Worm (Caenorhabditis elegans): ENCODE results near the gene T19D12.4.
A peak's percentile ranks its signal among the peaks of the same experiment; 100 is the strongest.

T19D12.4 gene

ce11 chrII:6658766-6659165, 27.9 kb downstream of the T19D12.4 start, which contains the start of gene T19D12.10:
Gene T19D12.10 (minus strand): TSS chrII:6658866.
- TF ChIP-seq unc-55 (GFP tag; optimal IDR thresholded peaks at IDR 0.05) (no peak), nhr-11 (tag; optimal IDR thresholded peaks at IDR 0.05) (no peak), dmd-4 (tag; optimal IDR thresholded peaks at IDR 0.05) (no peak), snpc-4 (tag; optimal IDR thresholded peaks at IDR 0.05) (no peak), skn-1 (tag; optimal IDR thresholded peaks at IDR 0.05) (no peak), nhr-21 (tag; optimal IDR thresholded peaks at IDR 0.05) (no peak), nhr-10 (tag; optimal IDR thresholded peaks at IDR 0.05) (no peak), nhr-129 (tag; optimal IDR thresholded peaks at IDR 0.05) (no peak), ztf-11 (tag; optimal IDR thresholded peaks at IDR 0.05) (no peak), blmp-1 (tag; optimal IDR thresholded peaks at IDR 0.05; ENCODE audit: insufficient read depth) (no peak), elt-3 (tag; optimal IDR thresholded peaks at IDR 0.05) (no peak), ZK546.5 (tag; optimal IDR thresholded peaks at IDR 0.05) (no peak), C34F6.9 (tag; optimal IDR thresholded peaks at IDR 0.05) (no peak), Y55F3AM.14 (GFP tag; optimal IDR thresholded peaks at IDR 0.05) (no peak), zag-1 (tag; optimal IDR thresholded peaks at IDR 0.05) (no peak), ceh-16 (tag; optimal IDR thresholded peaks at IDR 0.05) (no peak)

ce11 chrII:6661211-6661610, 30.3 kb downstream of the T19D12.4 start, which contains the start of gene T19D12.2:
Gene T19D12.2 (plus strand): TSS chrII:6661335.
- TF ChIP-seq sma-9 (GFP tag; optimal IDR thresholded peaks at IDR 0.05) (no peak), sma-9 (tag; optimal IDR thresholded peaks at IDR 0.05) (no peak), lsy-2 (tag; optimal IDR thresholded peaks at IDR 0.05) (no peak), fos-1 (tag; optimal IDR thresholded peaks at IDR 0.05) (peak; percentile 82)

- no peak for TF ChIP-seq F13H6.1 (tag; optimal IDR thresholded peaks at IDR 0.05)
- no peak for TF ChIP-seq sem-4 (tag; optimal IDR thresholded peaks at IDR 0.05)
- no peak for TF ChIP-seq ztf-11 (tag; optimal IDR thresholded peaks at IDR 0.05)
- no peak for TF ChIP-seq lin-13 (GFP tag; optimal IDR thresholded peaks at IDR 0.05)
- no peak for TF ChIP-seq nhr-12 (tag; optimal IDR thresholded peaks at IDR 0.05)
- TF ChIP-seq fos-1 (tag; optimal IDR thresholded peaks at IDR 0.05), result peak; percentile 30
Observed at ce11 chrII:6663799-6664198, 32.9 kb downstream of the T19D12.4 start.

ce11 chrII:6665908-6666307, 35.0 kb downstream of the T19D12.4 start:
- TF ChIP-seq fos-1 (tag; optimal IDR thresholded peaks at IDR 0.05) (peak; percentile 81), lin-13 (GFP tag; optimal IDR thresholded peaks at IDR 0.05) (no peak), peb-1 (tag; optimal IDR thresholded peaks at IDR 0.05) (no peak), mbf-1 (tag; optimal IDR thresholded peaks at IDR 0.05) (no peak), sma-9 (GFP tag; optimal IDR thresholded peaks at IDR 0.05) (peak; percentile 14), sma-9 (tag; optimal IDR thresholded peaks at IDR 0.05) (no peak), blmp-1 (tag; optimal IDR thresholded peaks at IDR 0.05; ENCODE audit: insufficient read depth) (no peak), crh-2 (tag; optimal IDR thresholded peaks at IDR 0.05) (no peak), ama-1 (optimal IDR thresholded peaks at IDR 0.05) (no peak), nhr-12 (tag; optimal IDR thresholded peaks at IDR 0.05) (no peak), aly-2 (tag; optimal IDR thresholded peaks at IDR 0.05) (no peak), gmeb-1 (tag; optimal IDR thresholded peaks at IDR 0.05) (no peak), ztf-4 (tag; optimal IDR thresholded peaks at IDR 0.05) (no peak)

- TF ChIP-seq alr-1 (tag; optimal IDR thresholded peaks at IDR 0.05) (no peak), sma-3 (GFP tag; optimal IDR thresholded peaks at IDR 0.05) (no peak), lsy-2 (tag; optimal IDR thresholded peaks at IDR 0.05) (no peak), nhr-11 (tag; optimal IDR thresholded peaks at IDR 0.05) (no peak), nhr-129 (tag; optimal IDR thresholded peaks at IDR 0.05) (no peak), lin-13 (GFP tag; optimal IDR thresholded peaks at IDR 0.05) (no peak), ZK546.5 (tag; optimal IDR thresholded peaks at IDR 0.05) (no peak), aly-2 (tag; optimal IDR thresholded peaks at IDR 0.05) (no peak), zag-1 (tag; optimal IDR thresholded peaks at IDR 0.05) (no peak), Y55F3AM.14 (GFP tag; optimal IDR thresholded peaks at IDR 0.05) (no peak), ceh-16 (tag; optimal IDR thresholded peaks at IDR 0.05) (no peak), ama-1 (optimal IDR thresholded peaks at IDR 0.05) (no peak)
Observed at ce11 chrII:6666598-6666997, 35.7 kb downstream of the T19D12.4 start, which contains the start of gene T19D12.1. Gene T19D12.1 (plus strand): TSS chrII:6666898.

- TF ChIP-seq skn-1 (tag; optimal IDR thresholded peaks at IDR 0.05) (no peak), ztf-11 (tag; optimal IDR thresholded peaks at IDR 0.05) (no peak), nhr-10 (tag; optimal IDR thresholded peaks at IDR 0.05) (no peak), F13H6.1 (tag; optimal IDR thresholded peaks at IDR 0.05) (no peak), unc-62 (GFP tag; optimal IDR thresholded peaks at IDR 0.05) (no peak), nhr-23 (tag; optimal IDR thresholded peaks at IDR 0.05) (no peak), ZK546.5 (tag; optimal IDR thresholded peaks at IDR 0.05) (no peak), nhr-21 (tag; optimal IDR thresholded peaks at IDR 0.05) (no peak)
Observed at ce11 chrII:6667534-6667933, 36.6 kb downstream of the T19D12.4 start.

Data from whole organism, L2 larva.